Fruit fly (Drosophila melanogaster) whole organism, wandering third instar larva: ENCODE data around the gene SP.

Source experiments
- CrebA ChIP-seq: fragments of 200-800 bp; sonication (Bioruptor generic); optimal IDR thresholded peaks from 2 replicates; lab custom pipeline; 2016; ENCODE audit warnings: missing biosample characterization, mild to moderate bottlenecking, missing genetic modification characterization, borderline replicate concordance
- Hr78 ChIP-seq: fragments of >200 bp; optimal IDR thresholded peaks from 2 replicates; lab custom pipeline; 2017; ENCODE audit warnings: missing biosample characterization, missing genetic modification characterization
- OdsH ChIP-seq: fragments of 200-800 bp; sonication (Bioruptor generic); optimal IDR thresholded peaks from 2 replicates; lab custom pipeline; 2016; ENCODE audit warnings: missing biosample characterization, mild to moderate bottlenecking, missing genetic modification characterization

dm6 chr3L:13298923-13299322, 2.5 kb upstream of the SP start, which contains the start of gene CG42481:
- TF ChIP-seq OdsH (GFP tag; lab: Kevin White, UChicago) (no peak), CrebA (GFP tag; lab: Kevin White, UChicago) (no peak), Hr78 (no peak)
